Fruit fly (Drosophila melanogaster): ENCODE data around the gene APC7.
A peak's percentile ranks its signal among the peaks of the same experiment; 100 is the strongest.

APC7 gene

dm6 chrX:6615476-6615875 is 18.6 kb downstream of the APC7 start (continued):
- TF ChIP-seq Bgb (GFP tag; IDR thresholded peaks at IDR 0.05; ENCODE audit: partially characterized antibody) (no peak), fd64A (GFP tag; optimal IDR thresholded peaks at IDR 0.05) (no peak), CG18599 (GFP tag; optimal IDR thresholded peaks at IDR 0.05) (peak; percentile 20), CG32767 (GFP tag; IDR thresholded peaks at IDR 0.05) (peak; percentile 54; the same call in 1 of the 2 replicates), Mrtf (GFP tag; IDR thresholded peaks at IDR 0.05) (peak; percentile 56; the same call in 2 of the 3 replicates), Hey (tag; optimal IDR thresholded peaks at IDR 0.05) (no peak), CTCF (GFP tag; optimal IDR thresholded peaks at IDR 0.05) (peak; percentile 28), D (optimal IDR thresholded peaks at IDR 0.05) (no peak), D (GFP tag; optimal IDR thresholded peaks at IDR 0.05) (peak; percentile 49), shn (GFP tag; optimal IDR thresholded peaks at IDR 0.05) (no peak), Sin3A (optimal IDR thresholded peaks at IDR 0.05) (no peak), Atf3 (GFP tag; optimal IDR thresholded peaks at IDR 0.05) (no peak), B-H1 (GFP tag; IDR thresholded peaks at IDR 0.05) (peak; percentile 46; the same call in 1 of the 3 replicates), ind (GFP tag; optimal IDR thresholded peaks at IDR 0.05) (peak; percentile 22), knrl (GFP tag; IDR thresholded peaks at IDR 0.05; ENCODE audit: partially characterized antibody) (no peak), tap (tag; optimal IDR thresholded peaks at IDR 0.05) (peak; percentile 60), onecut (GFP tag; IDR thresholded peaks at IDR 0.05) (peak; percentile 67), CG1603 (tag; optimal IDR thresholded peaks at IDR 0.05) (peak; percentile 58), CG13424 (tag; optimal IDR thresholded peaks at IDR 0.05) (peak; percentile 36), jing (GFP tag; optimal IDR thresholded peaks at IDR 0.05) (no peak), CG15514 (GFP tag; optimal IDR thresholded peaks at IDR 0.05) (no peak), ATbp (GFP tag; optimal IDR thresholded peaks at IDR 0.05) (peak; percentile 36), al (GFP tag; IDR thresholded peaks at IDR 0.05) (no peak), H15 (GFP tag; IDR thresholded peaks at IDR 0.05) (peak; percentile 68; the same call in 2 of the 3 replicates), Blimp-1 (GFP tag; optimal IDR thresholded peaks at IDR 0.05) (peak; percentile 74), eve (GFP tag; optimal IDR thresholded peaks at IDR 0.05) (peak in 1 of 2 experiments; percentile 74), pzg (GFP tag; optimal IDR thresholded peaks at IDR 0.05) (no peak), CG2202 (tag; optimal IDR thresholded peaks at IDR 0.05) (no peak), CG31224 (GFP tag; IDR thresholded peaks at IDR 0.05) (no peak), Atf-2 (GFP tag; optimal IDR thresholded peaks at IDR 0.05) (no peak), ssp (GFP tag; IDR thresholded peaks at IDR 0.05) (peak; percentile 68), crc (GFP tag; optimal IDR thresholded peaks at IDR 0.05) (peak; percentile 28), CG18011 (GFP tag; optimal IDR thresholded peaks at IDR 0.05) (no peak), Taf1 (GFP tag; IDR thresholded peaks at IDR 0.05) (no peak), CG17385 (GFP tag; optimal IDR thresholded peaks at IDR 0.05) (peak; percentile 17), Sry-δ (GFP tag; optimal IDR thresholded peaks at IDR 0.05) (no peak), mam (GFP tag; optimal IDR thresholded peaks at IDR 0.05) (peak; percentile 46), CG9437 (GFP tag; optimal IDR thresholded peaks at IDR 0.05) (no peak), CG11456 (GFP tag; IDR thresholded peaks at IDR 0.05) (no peak), CG17829 (tag; optimal IDR thresholded peaks at IDR 0.05) (peak; percentile 66), eyg (GFP tag; optimal IDR thresholded peaks at IDR 0.05) (no peak), peb (GFP tag; IDR thresholded peaks at IDR 0.05) (peak; percentile 44; the same call in 1 of the 2 replicates), Six4 (GFP tag; optimal IDR thresholded peaks at IDR 0.05) (peak; percentile 29), CG8281 (tag; optimal IDR thresholded peaks at IDR 0.05) (peak; percentile 20), lmd (GFP tag; IDR thresholded peaks at IDR 0.05) (peak; percentile 69), nerfin-2 (GFP tag; IDR thresholded peaks at IDR 0.05; ENCODE audit: partially characterized antibody) (no peak), vvl (GFP tag; IDR thresholded peaks at IDR 0.05) (peak; percentile 80), unpg (GFP tag; optimal IDR thresholded peaks at IDR 0.05) (peak; percentile 35), gt (GFP tag; IDR thresholded peaks at IDR 0.05) (0 out of 2 replicates have a peak, but pooled peaks have one; percentile 30), CG17328 (GFP tag; IDR thresholded peaks at IDR 0.05) (peak; percentile 44), CG34422 (GFP tag; IDR thresholded peaks at IDR 0.05) (peak; percentile 48; the same call in 2 of the 3 replicates), gsb-n (tag; optimal IDR thresholded peaks at IDR 0.05) (peak; percentile 21)

Measured in whole organism, embryonic.